Fruit fly (Drosophila melanogaster): ENCODE results near the gene CG17919.
A peak's percentile ranks its signal among the peaks of the same experiment; 100 is the strongest.

CG17919 gene

DNA sequence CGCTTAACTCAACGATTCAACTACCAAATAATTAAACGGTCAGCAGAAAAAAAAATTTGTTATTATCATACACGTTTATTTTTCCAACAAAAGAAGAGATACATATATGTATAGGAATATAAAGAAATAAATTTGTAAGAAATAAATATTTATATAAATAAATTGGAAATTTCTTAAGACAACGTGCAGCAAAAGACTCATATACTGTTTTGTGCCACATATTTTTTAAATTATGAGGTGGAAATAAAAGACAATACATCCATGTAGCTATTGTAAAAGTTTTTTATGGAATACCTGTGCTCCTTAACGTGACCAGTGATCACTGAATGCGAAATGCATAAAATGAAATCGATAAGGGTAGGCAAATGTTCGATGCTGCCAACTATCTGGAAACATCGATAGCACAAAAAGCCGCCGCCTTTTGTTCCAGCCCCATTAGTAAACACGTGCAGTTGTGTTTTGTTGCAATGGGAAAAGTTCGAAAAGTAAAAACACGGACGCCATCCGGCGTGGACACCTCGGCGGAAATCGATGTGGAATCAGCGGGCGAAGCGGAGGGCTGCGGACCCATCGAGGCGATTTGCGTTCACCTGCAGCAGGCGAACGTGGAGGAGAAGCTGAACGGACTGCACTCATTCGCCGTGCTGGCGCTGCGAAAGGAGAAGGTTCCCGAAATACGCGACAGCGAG, 24.9 kb downstream of the CG17919 start, which contains the start of gene CG10286 (continued):
- TF ChIP-seq CG7928 (GFP tag; optimal IDR thresholded peaks at IDR 0.05) (peak; percentile 21), CG13287 (GFP tag; IDR thresholded peaks at IDR 0.05; ENCODE audit: partially characterized antibody) (peak; percentile 78), CG12155 (GFP tag; optimal IDR thresholded peaks at IDR 0.05) (no peak), gem (tag; optimal IDR thresholded peaks at IDR 0.05) (peak; percentile 62), fd96Cb (tag; optimal IDR thresholded peaks at IDR 0.05) (peak; percentile 6), BEAF-32 (GFP tag; optimal IDR thresholded peaks at IDR 0.05) (peak; percentile 82), br (optimal IDR thresholded peaks at IDR 0.05) (no peak), CoRest (tag; optimal IDR thresholded peaks at IDR 0.05) (peak; percentile 26), CG15011 (GFP tag; optimal IDR thresholded peaks at IDR 0.05) (no peak), Xbp1 (GFP tag; optimal IDR thresholded peaks at IDR 0.05) (no peak), HLH54F (GFP tag; optimal IDR thresholded peaks at IDR 0.05) (no peak), CG42726 (GFP tag; IDR thresholded peaks at IDR 0.05; ENCODE audit: partially characterized antibody) (peak; percentile 65), Nf-YB (GFP tag; optimal IDR thresholded peaks at IDR 0.05) (no peak), CG5245 (GFP tag; optimal IDR thresholded peaks at IDR 0.05) (no peak), sisA (GFP tag; IDR thresholded peaks at IDR 0.05) (no peak), Doc3 (GFP tag; IDR thresholded peaks at IDR 0.05; ENCODE audit: partially characterized antibody) (peak; percentile 51; the same call in 2 of the 3 replicates), CkIIα-i1 (GFP tag; IDR thresholded peaks at IDR 0.05) (no peak), CG17359 (tag; optimal IDR thresholded peaks at IDR 0.05) (peak; percentile 19), CG15073 (GFP tag; optimal IDR thresholded peaks at IDR 0.05) (no peak), Hmr (GFP tag; optimal IDR thresholded peaks at IDR 0.05) (peak; percentile 48), CG18599 (GFP tag; optimal IDR thresholded peaks at IDR 0.05) (peak; percentile 36), jumu (GFP tag; optimal IDR thresholded peaks at IDR 0.05) (peak; percentile 24), Ptx1 (GFP tag; IDR thresholded peaks at IDR 0.05) (0 out of 2 replicates have a peak, but pooled peaks have one; percentile 5), dmrt99B (tag; optimal IDR thresholded peaks at IDR 0.05) (no peak), CG2889 (GFP tag; IDR thresholded peaks at IDR 0.05) (no peak), gro (GFP tag; optimal IDR thresholded peaks at IDR 0.05) (no peak), tna (GFP tag; IDR thresholded peaks at IDR 0.05; ENCODE audit: partially characterized antibody) (peak; percentile 60), pzg (GFP tag; optimal IDR thresholded peaks at IDR 0.05) (peak; percentile 79), CG4617 (GFP tag; optimal IDR thresholded peaks at IDR 0.05; ENCODE audit: borderline replicate concordance) (peak; percentile 14), psq (GFP tag; optimal IDR thresholded peaks at IDR 0.05) (no peak), B-H1 (GFP tag; IDR thresholded peaks at IDR 0.05) (peak; percentile 44; the same call in 1 of the 3 replicates), ab (GFP tag; optimal IDR thresholded peaks at IDR 0.05) (no peak), ara (GFP tag; IDR thresholded peaks at IDR 0.05) (no peak), CG9437 (GFP tag; optimal IDR thresholded peaks at IDR 0.05) (peak; percentile 39), Bgb (GFP tag; IDR thresholded peaks at IDR 0.05; ENCODE audit: partially characterized antibody) (peak; percentile 85), CG30020 (tag; optimal IDR thresholded peaks at IDR 0.05) (peak; percentile 12), Ets97D (GFP tag; optimal IDR thresholded peaks at IDR 0.05) (peak; percentile 29), ken (GFP tag; IDR thresholded peaks at IDR 0.05) (no peak), CG6683 (GFP tag; optimal IDR thresholded peaks at IDR 0.05) (no peak), inv (GFP tag; IDR thresholded peaks at IDR 0.05; ENCODE audit: partially characterized antibody) (peak; percentile 70), NfI (GFP tag; optimal IDR thresholded peaks at IDR 0.05) (peak; percentile 5), CG31224 (GFP tag; IDR thresholded peaks at IDR 0.05) (0 out of 2 replicates have a peak, but pooled peaks have one; percentile 25), CG1024 (GFP tag; IDR thresholded peaks at IDR 0.05) (peak; percentile 62; the same call in 1 of the 2 replicates), hbn (GFP tag; IDR thresholded peaks at IDR 0.05; ENCODE audit: partially characterized antibody) (peak; percentile 50), CG12236 (GFP tag; optimal IDR thresholded peaks at IDR 0.05) (no peak), CG6689 (GFP tag; IDR thresholded peaks at IDR 0.05) (peak; percentile 48; the same call in 1 of the 2 replicates), CG2712 (tag; optimal IDR thresholded peaks at IDR 0.05) (peak; percentile 67), Fer3 (tag; optimal IDR thresholded peaks at IDR 0.05) (peak; percentile 5), twi (tag; optimal IDR thresholded peaks at IDR 0.05) (no peak)

Data from whole organism, embryonic.